Fruit fly (Drosophila melanogaster) whole organism, embryonic: ENCODE measurements around the gene Notum.
A peak's percentile ranks its signal among the peaks of the same experiment; 100 is the strongest.

Experiments
- Antp ChIP-seq: fragments of 200-800 bp; sonication (Bioruptor generic); optimal IDR thresholded peaks from 3 replicates; lab custom pipeline; 2016; ENCODE audit warnings: missing biosample characterization, missing genetic modification characterization
- CG13775 ChIP-seq: fragments of 200-800 bp; sonication (Bioruptor generic); optimal IDR thresholded peaks from 3 replicates; lab custom pipeline; 2017; ENCODE audit warnings: missing biosample characterization, mild to moderate bottlenecking, missing genetic modification characterization
- CG16813 ChIP-seq: fragments of 200-800 bp; sonication (Bioruptor generic); IDR thresholded peaks from 3 replicates; pipeline ENCODE4 v1.3.6; 2022; ENCODE audit warnings: missing biosample characterization, missing genetic modification characterization; ENCODE audit not compliant: partially characterized antibody
- CG17361 ChIP-seq: fragments of 200-800 bp; sonication (Bioruptor generic); IDR thresholded peaks from 3 replicates; pipeline ENCODE4 v1.3.6; 2022; ENCODE audit warnings: missing biosample characterization, missing genetic modification characterization
- CG18599 ChIP-seq: fragments of 200-800 bp; sonication (Bioruptor generic); optimal IDR thresholded peaks from 3 replicates; lab custom pipeline; 2017; ENCODE audit warnings: missing biosample characterization, missing genetic modification characterization, mild to moderate bottlenecking, moderate library complexity, missing genetic modification reagents
- CG6689 ChIP-seq: fragments of 200-800 bp; sonication (Bioruptor generic); IDR thresholded peaks from 2 replicates; pipeline ENCODE4 v1.3.6; 2022; ENCODE audit warnings: missing biosample characterization, missing genetic modification characterization
- Ets97D ChIP-seq: fragments of 200-800 bp; sonication (Bioruptor generic); optimal IDR thresholded peaks from 3 replicates; lab custom pipeline; 2016; ENCODE audit warnings: missing biosample characterization, missing genetic modification characterization
- HLHmδ ChIP-seq: fragments of 200-800 bp; sonication (Bioruptor generic); optimal IDR thresholded peaks from 2 replicates; lab custom pipeline; 2018; ENCODE audit warnings: missing biosample characterization, mild to moderate bottlenecking, missing genetic modification characterization, moderate library complexity
- NK7.1 ChIP-seq: fragments of 200-800 bp; sonication (Bioruptor generic); optimal IDR thresholded peaks from 3 replicates; lab custom pipeline; 2016; ENCODE audit warnings: missing biosample characterization, missing genetic modification characterization
- Nf-YA ChIP-seq: fragments of 200-800 bp; sonication (Bioruptor generic); IDR thresholded peaks from 2 replicates; pipeline ENCODE4 v1.3.6; 2022; ENCODE audit warnings: missing biosample characterization, missing genetic modification characterization
- Optix ChIP-seq: fragments of 200-800 bp; sonication (Bioruptor generic); IDR thresholded peaks from 3 replicates; pipeline ENCODE4 v1.3.6; 2022; ENCODE audit warnings: missing biosample characterization, missing genetic modification characterization
- Side ChIP-seq: fragments of 200-800 bp; sonication (Bioruptor generic); optimal IDR thresholded peaks from 2 replicates; lab custom pipeline; 2016; ENCODE audit warnings: missing biosample characterization, missing genetic modification characterization
- bowl ChIP-seq: fragments of 200-800 bp; sonication (Bioruptor generic); IDR thresholded peaks from 2 replicates; pipeline ENCODE4 v1.3.6; 2022; ENCODE audit warnings: missing biosample characterization, missing genetic modification characterization
- br ChIP-seq: fragments of >200 bp; optimal IDR thresholded peaks from 2 replicates; lab custom pipeline; 2017
- chinmo ChIP-seq: fragments of 200-800 bp; sonication (Bioruptor generic); IDR thresholded peaks from 4 replicates; pipeline ENCODE4 v1.3.6; 2022; ENCODE audit warnings: missing biosample characterization, missing genetic modification characterization; ENCODE audit not compliant: partially characterized antibody
- emc ChIP-seq: fragments of 200-800 bp; sonication (Bioruptor generic); optimal IDR thresholded peaks from 2 replicates; lab custom pipeline; 2016; ENCODE audit warnings: missing biosample characterization, missing genetic modification characterization
- esg ChIP-seq: fragments of 200-800 bp; sonication (Bioruptor generic); conservative IDR thresholded peaks from 2 replicates; pipeline ENCODE4 v1.3.6; 2022; ENCODE audit warnings: missing biosample characterization, missing genetic modification characterization
- lola ChIP-seq, 3 experiments: fragments of >200 bp in 2 of 3; fragments of 200-800 bp in 1 of 3; sonication (Bioruptor generic) in 1 of 3; optimal IDR thresholded peaks; 2 replicates each; lab custom pipeline; 2017 to 2019; ENCODE audit warnings: missing biosample characterization in 3 of 3, missing genetic modification characterization in 3 of 3, mild to moderate bottlenecking in 1 of 3, moderate library complexity in 1 of 3
- maf-S ChIP-seq: fragments of 200-800 bp; sonication (Bioruptor generic); optimal IDR thresholded peaks from 2 replicates; lab custom pipeline; 2016; ENCODE audit warnings: missing biosample characterization, missing genetic modification characterization

Notum gene

DNA sequence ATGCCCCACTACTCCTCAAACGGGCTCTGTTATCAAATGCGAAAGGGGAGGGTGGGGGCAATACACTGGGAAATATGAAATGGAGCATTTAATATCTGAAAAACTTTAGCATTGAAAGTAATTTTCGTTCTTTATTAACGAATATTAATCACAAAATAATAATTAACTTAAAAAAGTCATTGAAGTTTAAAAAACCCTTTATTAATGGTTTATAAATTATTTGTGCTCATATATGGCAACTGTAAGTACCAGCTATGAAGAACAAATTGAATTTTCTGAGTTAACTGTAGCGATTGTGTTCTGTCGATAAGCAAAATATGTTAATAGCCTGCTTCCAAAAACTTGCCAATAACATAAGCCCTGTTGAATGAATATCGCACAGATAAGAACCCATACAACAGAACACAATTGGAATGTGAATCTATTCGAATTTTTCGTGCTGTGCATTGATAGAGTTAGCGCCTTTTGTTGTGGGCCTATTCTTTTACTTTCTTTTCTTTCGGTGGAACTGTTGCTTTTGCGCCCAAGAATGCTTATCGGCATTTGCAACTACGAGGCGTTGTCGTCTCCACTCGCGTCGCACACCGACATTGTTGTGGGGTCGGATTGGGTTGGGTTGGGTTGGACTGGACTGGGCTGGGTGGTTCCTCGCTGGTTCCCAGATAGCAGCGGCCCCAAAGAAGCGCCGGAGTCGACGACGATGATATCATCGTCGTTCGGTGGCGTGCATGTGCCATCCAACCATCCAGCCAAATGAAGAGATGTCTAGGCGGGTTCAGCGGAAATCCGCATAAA lies 37.7 kb downstream of the Notum start (continued):
- TF ChIP-seq CG6689 (GFP tag; lab: Robert Waterston, UW) (peak; percentile 53; the same call in 1 of the 2 replicates), Ets97D (GFP tag; lab: Kevin White, UChicago) (no peak)

DNA sequence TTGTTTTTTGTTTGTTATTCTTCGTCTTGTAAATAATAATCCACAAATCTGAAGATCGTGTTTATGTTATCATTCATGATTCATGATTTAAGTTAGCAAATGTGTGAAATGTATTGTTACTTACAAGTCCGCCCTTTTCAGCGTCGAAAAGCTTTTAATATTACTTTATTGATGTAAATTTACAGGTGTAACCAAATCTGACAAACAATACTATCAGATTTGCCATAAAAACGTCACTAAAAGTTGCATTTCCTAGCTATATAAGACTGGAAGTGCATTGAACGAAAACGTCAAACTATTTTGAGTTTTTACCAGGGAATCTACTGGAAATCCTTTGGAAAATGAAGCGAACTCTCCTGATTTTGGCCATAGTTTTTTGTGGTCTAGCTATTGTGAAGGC lies 59.0 kb downstream of the Notum start, which contains the start of gene CG33258:
TSS of gene CG33258 (plus strand) at position 301 of the 400 bp plus-strand sequence.
- TF ChIP-seq maf-S (GFP tag; lab: Kevin White, UChicago) (no peak), bowl (GFP tag; lab: Robert Waterston, UW) (no peak), chinmo (GFP tag; lab: Robert Waterston, UW) (no peak), CG17361 (GFP tag; lab: Robert Waterston, UW) (no peak), CG13775 (GFP tag; lab: Kevin White, UChicago) (no peak), Nf-YA (GFP tag; lab: Robert Waterston, UW) (no peak), emc (GFP tag; lab: Kevin White, UChicago) (no peak), Side (GFP tag; lab: Kevin White, UChicago) (no peak), Antp (GFP tag; lab: Kevin White, UChicago) (no peak), HLHmδ (GFP tag; lab: Kevin White, UChicago) (no peak), br (lab: Kevin White, UChicago) (no peak), CG18599 (no peak), NK7.1 (GFP tag; lab: Kevin White, UChicago) (no peak), Optix (GFP tag; lab: Robert Waterston, UW) (no peak), lola (GFP tag; optimal IDR thresholded peaks at IDR 0.05; lab: Kevin White, UChicago) (no peak), CG16813 (no peak), esg (GFP tag; lab: Robert Waterston, UW) (no peak)
